Worm (Caenorhabditis elegans): ENCODE data around the gene sre-44.
"Not testable (repeated sequence)": the region's sequence is repeated elsewhere in the genome, so short reads cannot be mapped to it uniquely, and the experiment has no call there.

DNA sequence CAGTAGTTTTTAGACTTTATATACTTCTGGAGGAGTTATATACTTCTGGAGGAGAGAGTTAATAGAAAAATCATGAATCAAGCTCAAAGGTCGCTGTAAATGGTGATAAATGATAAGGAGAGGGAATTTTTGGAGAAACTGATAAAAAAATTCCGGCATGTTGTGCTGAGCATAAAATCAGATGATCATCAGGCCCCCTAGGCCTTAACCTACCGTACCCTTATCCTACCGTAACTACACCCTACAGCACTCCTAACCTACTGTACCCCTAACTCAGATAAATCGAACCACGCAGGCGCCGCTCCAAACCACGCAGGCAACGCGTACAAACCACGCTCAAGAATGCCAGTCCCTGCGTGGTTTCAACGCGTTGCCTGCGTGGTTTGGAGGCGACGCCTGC lies 50.7 kb downstream of the sre-44 start, which contains the start of gene F01D5.3:
- TF ChIP-seq snpc-4 (tag; optimal IDR thresholded peaks at IDR 0.05); hlh-1 (tag; optimal IDR thresholded peaks at IDR 0.05); ceh-43 (GFP tag; optimal IDR thresholded peaks at IDR 0.05); zip-8 (tag; optimal IDR thresholded peaks at IDR 0.05); nhr-28 (tag; optimal IDR thresholded peaks at IDR 0.05); nhr-237 (tag; optimal IDR thresholded peaks at IDR 0.05); pha-4 (tag; optimal IDR thresholded peaks at IDR 0.05); blmp-1 (tag; optimal IDR thresholded peaks at IDR 0.05): not testable (repeated sequence)

All from whole organism, mixed stage, embryonic.